Fruit fly (Drosophila melanogaster) whole organism, embryonic: ENCODE data around the gene Rtca.

Source experiments
- Bteb2 ChIP-seq: fragments of 200-800 bp; sonication (Bioruptor generic); optimal IDR thresholded peaks from 2 replicates; lab custom pipeline; 2016; ENCODE audit warnings: missing biosample characterization, missing genetic modification characterization
- C15 ChIP-seq: fragments of 200-800 bp; sonication (Bioruptor generic); IDR thresholded peaks from 3 replicates; pipeline ENCODE4 v1.3.6; 2022; ENCODE audit warnings: missing biosample characterization, missing genetic modification characterization
- CG1024 ChIP-seq: fragments of 200-800 bp; sonication (Bioruptor generic); IDR thresholded peaks from 2 replicates; pipeline ENCODE4 v1.3.6; 2022; ENCODE audit warnings: missing biosample characterization, missing genetic modification characterization
- CG10267 ChIP-seq: fragments of 200-800 bp; sonication (Bioruptor generic); optimal IDR thresholded peaks from 2 replicates; lab custom pipeline; 2018; ENCODE audit warnings: missing biosample characterization, mild to moderate bottlenecking, missing genetic modification characterization, moderate library complexity
- CG11695 ChIP-seq: fragments of 200-800 bp; sonication (Bioruptor generic); IDR thresholded peaks from 3 replicates; pipeline ENCODE4 v1.3.6; 2022; ENCODE audit warnings: missing biosample characterization, missing genetic modification characterization
- CG11723 ChIP-seq: fragments of 200-800 bp; sonication (Bioruptor generic); optimal IDR thresholded peaks from 2 replicates; lab custom pipeline; 2017; ENCODE audit warnings: missing biosample characterization, mild to moderate bottlenecking, missing genetic modification characterization
- CG12744 ChIP-seq: fragments of 200-800 bp; sonication (Bioruptor generic); optimal IDR thresholded peaks from 2 replicates; lab custom pipeline; 2016; ENCODE audit warnings: missing biosample characterization, missing genetic modification characterization
- CG13296 ChIP-seq: fragments of 200-800 bp; sonication (Bioruptor generic); optimal IDR thresholded peaks from 3 replicates; lab custom pipeline; 2018; ENCODE audit warnings: missing biosample characterization, mild to moderate bottlenecking, missing genetic modification characterization
- CG16813 ChIP-seq: fragments of 200-800 bp; sonication (Bioruptor generic); IDR thresholded peaks from 3 replicates; pipeline ENCODE4 v1.3.6; 2022; ENCODE audit warnings: missing biosample characterization, missing genetic modification characterization; ENCODE audit not compliant: partially characterized antibody
- CG16863 ChIP-seq: fragments of 200-800 bp; sonication (Bioruptor generic); optimal IDR thresholded peaks from 3 replicates; lab custom pipeline; 2016; ENCODE audit warnings: missing biosample characterization, missing genetic modification characterization
- CG17385 ChIP-seq: fragments of 200-800 bp; sonication (Bioruptor generic); optimal IDR thresholded peaks from 3 replicates; lab custom pipeline; 2018; ENCODE audit warnings: missing biosample characterization, mild to moderate bottlenecking, missing genetic modification characterization
- CG18476 ChIP-seq: fragments of 200-800 bp; sonication (Bioruptor generic); optimal IDR thresholded peaks from 2 replicates; lab custom pipeline; 2016; ENCODE audit warnings: missing biosample characterization, mild to moderate bottlenecking, missing genetic modification characterization
- CG30020 ChIP-seq: fragments of 200-800 bp; optimal IDR thresholded peaks from 2 replicates; lab custom pipeline; 2019; ENCODE audit warnings: missing biosample characterization, mild to moderate bottlenecking, missing genetic modification characterization, moderate library complexity
- CG3838 ChIP-seq: fragments of 200-800 bp; sonication (Bioruptor generic); optimal IDR thresholded peaks from 3 replicates; lab custom pipeline; 2016; ENCODE audit warnings: missing biosample characterization, missing genetic modification characterization
- CG3995 ChIP-seq: fragments of 200-800 bp; sonication (Bioruptor generic); optimal IDR thresholded peaks from 3 replicates; lab custom pipeline; 2016; ENCODE audit warnings: missing biosample characterization, missing genetic modification characterization
- CG5953 ChIP-seq: fragments of 200-800 bp; sonication (Bioruptor generic); IDR thresholded peaks from 2 replicates; pipeline ENCODE4 v1.3.6; 2022; ENCODE audit warnings: missing biosample characterization, missing genetic modification characterization
- CG6689 ChIP-seq: fragments of 200-800 bp; sonication (Bioruptor generic); IDR thresholded peaks from 2 replicates; pipeline ENCODE4 v1.3.6; 2022; ENCODE audit warnings: missing biosample characterization, missing genetic modification characterization
- CG7839 ChIP-seq: fragments of 200-800 bp; sonication (Bioruptor generic); optimal IDR thresholded peaks from 3 replicates; lab custom pipeline; 2018; ENCODE audit warnings: missing biosample characterization, mild to moderate bottlenecking, missing genetic modification characterization, moderate library complexity
- CG8281 ChIP-seq: fragments of 200-800 bp; sonication (Bioruptor generic); optimal IDR thresholded peaks from 2 replicates; lab custom pipeline; 2018; ENCODE audit warnings: missing biosample characterization, mild to moderate bottlenecking, missing genetic modification characterization, moderate library complexity
- CG9437 ChIP-seq: fragments of 200-800 bp; sonication (Bioruptor generic); optimal IDR thresholded peaks from 2 replicates; lab custom pipeline; 2018; ENCODE audit warnings: missing biosample characterization, mild to moderate bottlenecking, missing genetic modification characterization
- D19B ChIP-seq: fragments of 200-800 bp; sonication (Bioruptor generic); optimal IDR thresholded peaks from 2 replicates; lab custom pipeline; 2017; ENCODE audit warnings: missing biosample characterization, mild to moderate bottlenecking, missing genetic modification characterization
- NC2β ChIP-seq: fragments of 200-800 bp; sonication (Bioruptor generic); optimal IDR thresholded peaks from 2 replicates; lab custom pipeline; 2016; ENCODE audit warnings: missing biosample characterization, missing genetic modification characterization
- Sry-β ChIP-seq: fragments of 200-800 bp; sonication (Bioruptor generic); optimal IDR thresholded peaks from 2 replicates; lab custom pipeline; 2018; ENCODE audit warnings: missing biosample characterization, mild to moderate bottlenecking, missing genetic modification characterization, moderate library complexity
- Ssrp ChIP-seq: fragments of 200-800 bp; sonication (Bioruptor generic); optimal IDR thresholded peaks from 2 replicates; lab custom pipeline; 2018; ENCODE audit warnings: missing biosample characterization, mild to moderate bottlenecking, missing genetic modification characterization, moderate library complexity
- ara ChIP-seq: fragments of 200-800 bp; sonication (Bioruptor generic); IDR thresholded peaks from 2 replicates; pipeline ENCODE4 v1.3.6; 2022; ENCODE audit warnings: missing biosample characterization, missing genetic modification characterization
- ato ChIP-seq: fragments of 200-800 bp; sonication (Bioruptor generic); IDR thresholded peaks from 2 replicates; pipeline ENCODE4 v1.3.6; 2022; ENCODE audit warnings: missing biosample characterization, missing genetic modification characterization; ENCODE audit not compliant: partially characterized antibody
- cad ChIP-seq: fragments of >200 bp; optimal IDR thresholded peaks from 2 replicates; lab custom pipeline; 2017; ENCODE audit warnings: missing biosample characterization, missing genetic modification characterization
- chif ChIP-seq, 2 experiments: fragments of 200-800 bp; sonication (Bioruptor generic); optimal IDR thresholded peaks; 3 replicates each; lab custom pipeline; 2016; ENCODE audit warnings: missing biosample characterization in 2 of 2, missing genetic modification characterization in 2 of 2
- da ChIP-seq: fragments of 200-800 bp; sonication (Bioruptor generic); optimal IDR thresholded peaks from 2 replicates; lab custom pipeline; 2016; ENCODE audit warnings: missing biosample characterization, missing genetic modification characterization
- dmrt11E ChIP-seq: fragments of 200-800 bp; sonication (Bioruptor generic); optimal IDR thresholded peaks from 3 replicates; lab custom pipeline; 2018; ENCODE audit warnings: missing biosample characterization, mild to moderate bottlenecking, missing genetic modification characterization, moderate library complexity
- eyg ChIP-seq: fragments of 200-800 bp; sonication (Bioruptor generic); optimal IDR thresholded peaks from 3 replicates; lab custom pipeline; 2016; ENCODE audit warnings: missing biosample characterization, missing genetic modification characterization
- fd3F ChIP-seq: fragments of 200-800 bp; sonication (Bioruptor generic); optimal IDR thresholded peaks from 2 replicates; lab custom pipeline; 2018; ENCODE audit warnings: missing biosample characterization, mild to moderate bottlenecking, missing genetic modification characterization, moderate library complexity
- gcm2 ChIP-seq: fragments of 200-800 bp; sonication (Bioruptor generic); optimal IDR thresholded peaks from 2 replicates; lab custom pipeline; 2016; ENCODE audit warnings: missing biosample characterization, missing genetic modification characterization
- gfzf ChIP-seq: fragments of 200-800 bp; sonication (Bioruptor generic); optimal IDR thresholded peaks from 2 replicates; lab custom pipeline; 2016; ENCODE audit warnings: missing biosample characterization, mild to moderate bottlenecking, missing genetic modification characterization, moderate library complexity
- hb ChIP-seq: fragments of 200-800 bp; sonication (Bioruptor generic); IDR thresholded peaks from 3 replicates; pipeline ENCODE4 v1.3.6; 2022; ENCODE audit warnings: missing biosample characterization, missing genetic modification characterization; ENCODE audit not compliant: partially characterized antibody
- hbn ChIP-seq: fragments of 200-800 bp; sonication (Bioruptor generic); IDR thresholded peaks from 2 replicates; pipeline ENCODE4 v1.3.6; 2022; ENCODE audit warnings: missing biosample characterization, missing genetic modification characterization; ENCODE audit not compliant: partially characterized antibody
- hkb ChIP-seq, 2 experiments: fragments of 200-800 bp in 1 of 2; fragments of >200 bp in 1 of 2; sonication (Bioruptor generic) in 1 of 2; IDR thresholded peaks in 1 of 2; optimal IDR thresholded peaks in 1 of 2; 2 replicates each; pipeline versions ENCODE4 v1.3.6 to Lab custom; 2017 to 2022; ENCODE audit warnings: missing biosample characterization in 1 of 2, missing genetic modification characterization in 1 of 2
- hth ChIP-seq: fragments of >200 bp; optimal IDR thresholded peaks from 2 replicates; lab custom pipeline; 2017; ENCODE audit warnings: inconsistent platforms
- lilli ChIP-seq: fragments of 200-800 bp; sonication (Bioruptor generic); optimal IDR thresholded peaks from 3 replicates; lab custom pipeline; 2016; ENCODE audit warnings: missing biosample characterization, missing genetic modification characterization
- lov ChIP-seq, 2 experiments: fragments of 200-800 bp in 1 of 2; fragments of >200 bp in 1 of 2; sonication (Bioruptor generic) in 1 of 2; IDR thresholded peaks in 1 of 2; optimal IDR thresholded peaks in 1 of 2; 2 replicates in 1 of 2; 3 replicates in 1 of 2; pipeline versions ENCODE4 v1.3.6 to Lab custom; 2017 to 2022; ENCODE audit warnings: missing biosample characterization in 1 of 2, missing genetic modification characterization in 1 of 2
- nerfin-1 ChIP-seq: fragments of 200-800 bp; sonication (Bioruptor generic); optimal IDR thresholded peaks from 3 replicates; lab custom pipeline; 2019; ENCODE audit warnings: missing biosample characterization, mild to moderate bottlenecking, missing genetic modification characterization, moderate library complexity
- nerfin-2 ChIP-seq: fragments of 200-800 bp; sonication (Bioruptor generic); IDR thresholded peaks from 2 replicates; pipeline ENCODE4 v1.3.6; 2022; ENCODE audit warnings: missing biosample characterization, missing genetic modification characterization; ENCODE audit not compliant: partially characterized antibody
- pnt ChIP-seq: fragments of 200-800 bp; sonication (Bioruptor generic); optimal IDR thresholded peaks from 3 replicates; lab custom pipeline; 2016; ENCODE audit warnings: missing biosample characterization, missing genetic modification characterization
- row ChIP-seq: fragments of 200-800 bp; sonication (Bioruptor generic); IDR thresholded peaks from 3 replicates; pipeline ENCODE4 v1.3.6; 2022; ENCODE audit warnings: missing biosample characterization, missing genetic modification characterization
- sna ChIP-seq: fragments of 200-800 bp; sonication (Bioruptor generic); IDR thresholded peaks from 2 replicates; pipeline ENCODE4 v1.3.6; 2022; ENCODE audit warnings: missing biosample characterization, missing genetic modification characterization; ENCODE audit not compliant: partially characterized antibody
- tin ChIP-seq: fragments of 200-800 bp; sonication (Bioruptor generic); optimal IDR thresholded peaks from 3 replicates; lab custom pipeline; 2016; ENCODE audit warnings: missing biosample characterization, missing genetic modification characterization
- z ChIP-seq: fragments of 200-800 bp; sonication (Bioruptor generic); IDR thresholded peaks from 3 replicates; pipeline ENCODE4 v1.3.6; 2022; ENCODE audit warnings: missing biosample characterization, missing genetic modification characterization

Rtca gene

dm6 chrX:2071878-2072817 is at the start of gene Rtca (continued):
- TF ChIP-seq CG16813 (GFP tag; lab: Robert Waterston, UW) (no peak), gcm2 (GFP tag; lab: Kevin White, UChicago) (peak; percentile 18), hkb (optimal IDR thresholded peaks at IDR 0.05; lab: Kevin White, UChicago) (no peak), hkb (GFP tag; IDR thresholded peaks at IDR 0.05; lab: Robert Waterston, UW) (peak; percentile 79), cad (GFP tag; lab: Kevin White, UChicago) (no peak), D19B (peak; percentile 60), lov (optimal IDR thresholded peaks at IDR 0.05; lab: Kevin White, UChicago) (no peak), lov (GFP tag; IDR thresholded peaks at IDR 0.05; lab: Robert Waterston, UW) (0 out of 3 replicates have a peak, but pooled peaks have one; percentile 26), CG10267 (tag; lab: Kevin White, UChicago) (peak; percentile 44), CG30020 (tag; lab: Kevin White, UChicago) (no peak), gfzf (GFP tag; lab: Kevin White, UChicago) (no peak), hbn (GFP tag; lab: Robert Waterston, UW) (no peak), CG3995 (no peak), CG17385 (GFP tag; lab: Kevin White, UChicago) (peak; percentile 63), CG6689 (GFP tag; lab: Robert Waterston, UW) (peak; percentile 71), Bteb2 (GFP tag; lab: Kevin White, UChicago) (peak; percentile 52), ato (GFP tag; lab: Robert Waterston, UW) (no peak), CG11695 (GFP tag; lab: Robert Waterston, UW) (peak; percentile 67), CG5953 (GFP tag; lab: Robert Waterston, UW) (peak; percentile 45; the same call in 1 of the 2 replicates), eyg (GFP tag; lab: Kevin White, UChicago) (peak; percentile 20), sna (no peak), CG7839 (tag; lab: Kevin White, UChicago) (peak; percentile 80), NC2β (GFP tag; lab: Kevin White, UChicago) (peak; percentile 37), CG8281 (tag; lab: Kevin White, UChicago) (peak; percentile 18), z (no peak), Sry-β (GFP tag; lab: Kevin White, UChicago) (no peak), ara (GFP tag; lab: Robert Waterston, UW) (0 out of 2 replicates have a peak, but pooled peaks have one; percentile 15), nerfin-2 (GFP tag; lab: Robert Waterston, UW) (no peak), row (GFP tag; lab: Robert Waterston, UW) (peak; percentile 87), CG12744 (peak; percentile 37), fd3F (GFP tag; lab: Kevin White, UChicago) (peak; percentile 50), Ssrp (tag; lab: Kevin White, UChicago) (peak; percentile 47), CG18476 (peak; percentile 37), nerfin-1 (peak; percentile 15), C15 (GFP tag; lab: Robert Waterston, UW) (peak; percentile 32; the same call in 1 of the 3 replicates), hb (GFP tag; lab: Robert Waterston, UW) (no peak), lilli (peak; percentile 72), CG1024 (GFP tag; lab: Robert Waterston, UW) (no peak), tin (GFP tag; lab: Kevin White, UChicago) (peak; percentile 52), CG11723 (GFP tag; lab: Kevin White, UChicago) (peak; percentile 34), da (GFP tag; lab: Kevin White, UChicago) (no peak), CG9437 (GFP tag; lab: Kevin White, UChicago) (peak; percentile 21), CG3838 (GFP tag; lab: Kevin White, UChicago) (no peak), CG13296 (GFP tag; lab: Kevin White, UChicago) (peak; percentile 70), chif (GFP tag; optimal IDR thresholded peaks at IDR 0.05; lab: Kevin White, UChicago) (peak; percentile 33 to 44), hth (lab: Kevin White, UChicago) (no peak), dmrt11E (tag; lab: Kevin White, UChicago) (peak; percentile 16), CG16863 (GFP tag; lab: Kevin White, UChicago) (peak; percentile 51), pnt (GFP tag; lab: Kevin White, UChicago) (peak; percentile 44)
